Fruit fly (Drosophila melanogaster) whole organism, prepupa: ENCODE results near the gene path.

Experiments
- Blimp-1 ChIP-seq: fragments of 200-800 bp; sonication (Bioruptor generic); optimal IDR thresholded peaks from 3 replicates; lab custom pipeline; 2017; ENCODE audit warnings: missing biosample characterization, missing genetic modification characterization, mild to moderate bottlenecking, moderate library complexity, missing genetic modification reagents
- CG10669 ChIP-seq: fragments of 200-800 bp; sonication (Bioruptor generic); optimal IDR thresholded peaks from 3 replicates; lab custom pipeline; 2018; ENCODE audit warnings: missing biosample characterization, mild to moderate bottlenecking, missing genetic modification characterization, moderate library complexity
- CG11294 ChIP-seq: fragments of 200-800 bp; sonication (Bioruptor generic); IDR thresholded peaks from 2 replicates; pipeline ENCODE4 v1.3.6; 2022; ENCODE audit warnings: missing biosample characterization, missing genetic modification characterization
- CG11902 ChIP-seq: fragments of 200-800 bp; sonication (Bioruptor generic); optimal IDR thresholded peaks from 3 replicates; lab custom pipeline; 2016; ENCODE audit warnings: missing biosample characterization, missing genetic modification characterization
- CG15336 ChIP-seq: fragments of 200-800 bp; sonication (Bioruptor generic); IDR thresholded peaks from 2 replicates; pipeline ENCODE4 v1.3.6; 2022; ENCODE audit warnings: missing biosample characterization, missing genetic modification characterization
- CG1621 ChIP-seq: fragments of 200-800 bp; sonication (Bioruptor generic); optimal IDR thresholded peaks from 3 replicates; lab custom pipeline; 2018; ENCODE audit warnings: missing biosample characterization, mild to moderate bottlenecking, missing genetic modification characterization
- CG16779 ChIP-seq: fragments of 200-800 bp; sonication (Bioruptor generic); optimal IDR thresholded peaks from 3 replicates; lab custom pipeline; 2017; ENCODE audit warnings: missing biosample characterization, mild to moderate bottlenecking, missing genetic modification characterization
- CG3032 ChIP-seq: fragments of 200-800 bp; optimal IDR thresholded peaks from 2 replicates; lab custom pipeline; 2019; ENCODE audit warnings: missing biosample characterization, mild to moderate bottlenecking, missing genetic modification characterization, moderate library complexity
- CG31627 ChIP-seq: fragments of 200-800 bp; sonication (Bioruptor generic); optimal IDR thresholded peaks from 3 replicates; lab custom pipeline; 2016; ENCODE audit warnings: missing biosample characterization, missing genetic modification characterization
- CG32006 ChIP-seq: fragments of 200-800 bp; sonication (Bioruptor generic); optimal IDR thresholded peaks from 3 replicates; lab custom pipeline; 2017; ENCODE audit warnings: missing biosample characterization, mild to moderate bottlenecking, missing genetic modification characterization
- CG34406 ChIP-seq: fragments of 200-800 bp; sonication (Bioruptor generic); optimal IDR thresholded peaks from 3 replicates; lab custom pipeline; 2016; ENCODE audit warnings: missing biosample characterization, missing genetic modification characterization
- CG3919 ChIP-seq: fragments of 200-800 bp; sonication (Bioruptor generic); optimal IDR thresholded peaks from 3 replicates; lab custom pipeline; 2016; ENCODE audit warnings: missing biosample characterization, missing genetic modification characterization
- CG6163 ChIP-seq: fragments of 200-800 bp; sonication (Bioruptor generic); IDR thresholded peaks from 3 replicates; pipeline ENCODE4 v1.3.6; 2022; ENCODE audit warnings: missing biosample characterization, missing genetic modification characterization
- CG6276 ChIP-seq: fragments of 200-800 bp; sonication (Bioruptor generic); optimal IDR thresholded peaks from 2 replicates; lab custom pipeline; 2017; ENCODE audit warnings: missing biosample characterization, mild to moderate bottlenecking, missing genetic modification characterization
- CG6792 ChIP-seq: fragments of 200-800 bp; sonication (Bioruptor generic); optimal IDR thresholded peaks from 3 replicates; lab custom pipeline; 2016; ENCODE audit warnings: missing biosample characterization, missing genetic modification characterization
- CG6808 ChIP-seq: fragments of 200-800 bp; sonication (Bioruptor generic); optimal IDR thresholded peaks from 3 replicates; lab custom pipeline; 2017; ENCODE audit warnings: missing biosample characterization, missing genetic modification characterization, mild to moderate bottlenecking, moderate library complexity, missing genetic modification reagents
- CG6854 ChIP-seq: fragments of 200-800 bp; sonication (Bioruptor generic); optimal IDR thresholded peaks from 2 replicates; lab custom pipeline; 2017; ENCODE audit warnings: missing biosample characterization, mild to moderate bottlenecking, missing genetic modification characterization
- CG7368 ChIP-seq: fragments of 200-800 bp; sonication (Bioruptor generic); optimal IDR thresholded peaks from 3 replicates; lab custom pipeline; 2016; ENCODE audit warnings: missing biosample characterization, missing genetic modification characterization
- CG8319 ChIP-seq: fragments of 200-800 bp; sonication (Bioruptor generic); optimal IDR thresholded peaks from 3 replicates; lab custom pipeline; 2016; ENCODE audit warnings: missing biosample characterization, missing genetic modification characterization
- CG8632 ChIP-seq: fragments of 200-800 bp; sonication (Bioruptor generic); optimal IDR thresholded peaks from 3 replicates; lab custom pipeline; 2016; ENCODE audit warnings: missing biosample characterization, missing genetic modification characterization
- CG9139 ChIP-seq: fragments of 200-800 bp; sonication (Bioruptor generic); optimal IDR thresholded peaks from 3 replicates; lab custom pipeline; 2017; ENCODE audit warnings: missing biosample characterization, mild to moderate bottlenecking, missing genetic modification characterization
- Eip75B ChIP-seq: fragments of 200-800 bp; sonication (Bioruptor generic); optimal IDR thresholded peaks from 3 replicates; lab custom pipeline; 2016; ENCODE audit warnings: missing biosample characterization, missing genetic modification characterization
- Eip78C ChIP-seq: fragments of 200-800 bp; sonication (Bioruptor generic); peaks from one replicate; lab custom pipeline; 2016; ENCODE audit warnings: missing biosample characterization, missing genetic modification characterization
- Eip93F ChIP-seq: fragments of 200-800 bp; sonication (Bioruptor generic); optimal IDR thresholded peaks from 2 replicates; lab custom pipeline; 2016; ENCODE audit warnings: missing biosample characterization, mild to moderate bottlenecking, missing genetic modification characterization
- Ets21C ChIP-seq: fragments of 200-800 bp; sonication (Bioruptor generic); optimal IDR thresholded peaks from 3 replicates; lab custom pipeline; 2016; ENCODE audit warnings: missing biosample characterization, missing genetic modification characterization
- Ets96B ChIP-seq: fragments of 200-800 bp; optimal IDR thresholded peaks from 2 replicates; lab custom pipeline; 2019; ENCODE audit warnings: missing biosample characterization, mild to moderate bottlenecking, missing genetic modification characterization, moderate library complexity
- Gug ChIP-seq: fragments of 200-800 bp; sonication (Bioruptor generic); IDR thresholded peaks from 2 replicates; pipeline ENCODE4 v1.3.6; 2022; ENCODE audit warnings: missing biosample characterization, missing genetic modification characterization
- Hr39 ChIP-seq: fragments of 200-800 bp; sonication (Bioruptor generic); optimal IDR thresholded peaks from 2 replicates; lab custom pipeline; 2016; ENCODE audit warnings: missing biosample characterization, missing genetic modification characterization
- Hr4 ChIP-seq: fragments of 200-800 bp; sonication (Bioruptor generic); optimal IDR thresholded peaks from 3 replicates; lab custom pipeline; 2016; ENCODE audit warnings: missing biosample characterization, missing genetic modification characterization
- Lpt ChIP-seq: fragments of 200-800 bp; sonication (Bioruptor generic); optimal IDR thresholded peaks from 3 replicates; lab custom pipeline; 2016; ENCODE audit warnings: missing biosample characterization, missing genetic modification characterization
- Met ChIP-seq: fragments of 200-800 bp; sonication (Bioruptor generic); optimal IDR thresholded peaks from 3 replicates; lab custom pipeline; 2016; ENCODE audit warnings: missing biosample characterization, missing genetic modification characterization
- OdsH ChIP-seq: fragments of 200-800 bp; sonication (Bioruptor generic); optimal IDR thresholded peaks from 3 replicates; lab custom pipeline; 2016; ENCODE audit warnings: missing biosample characterization, missing genetic modification characterization
- Smox ChIP-seq: fragments of 200-800 bp; sonication (Bioruptor generic); optimal IDR thresholded peaks from 3 replicates; lab custom pipeline; 2016; ENCODE audit warnings: missing biosample characterization, missing genetic modification characterization
- Sox102F ChIP-seq: fragments of 200-800 bp; sonication (Bioruptor generic); optimal IDR thresholded peaks from 2 replicates; lab custom pipeline; 2016; ENCODE audit warnings: missing biosample characterization, mild to moderate bottlenecking, missing genetic modification characterization
- Sox15 ChIP-seq: fragments of 200-800 bp; sonication (Bioruptor generic); optimal IDR thresholded peaks from 3 replicates; lab custom pipeline; 2016; ENCODE audit warnings: missing biosample characterization, missing genetic modification characterization
- achi ChIP-seq: fragments of 200-800 bp; sonication (Bioruptor generic); optimal IDR thresholded peaks from 3 replicates; lab custom pipeline; 2016; ENCODE audit warnings: missing biosample characterization, missing genetic modification characterization
- acj6 ChIP-seq: fragments of 200-800 bp; sonication (Bioruptor generic); optimal IDR thresholded peaks from 3 replicates; lab custom pipeline; 2016; ENCODE audit warnings: missing biosample characterization, missing genetic modification characterization
- dac ChIP-seq: fragments of 200-800 bp; sonication (Bioruptor generic); optimal IDR thresholded peaks from 2 replicates; lab custom pipeline; 2017; ENCODE audit warnings: missing biosample characterization, mild to moderate bottlenecking, missing genetic modification characterization
- dsx ChIP-seq: fragments of 200-800 bp; optimal IDR thresholded peaks from 3 replicates; lab custom pipeline; 2019; ENCODE audit warnings: missing biosample characterization, mild to moderate bottlenecking, missing genetic modification characterization, moderate library complexity; ENCODE audit not compliant: poor library complexity, severe bottlenecking
- eg ChIP-seq: fragments of 200-800 bp; sonication (Bioruptor generic); IDR thresholded peaks from 3 replicates; pipeline ENCODE4 v1.3.6; 2022; ENCODE audit warnings: missing biosample characterization, missing genetic modification characterization
- esn ChIP-seq: fragments of 200-800 bp; sonication (Bioruptor generic); optimal IDR thresholded peaks from 2 replicates; lab custom pipeline; 2016; ENCODE audit warnings: missing biosample characterization, mild to moderate bottlenecking, missing genetic modification characterization, moderate library complexity
- fd59A ChIP-seq: fragments of 200-800 bp; sonication (Bioruptor generic); optimal IDR thresholded peaks from 2 replicates; lab custom pipeline; 2017; ENCODE audit warnings: missing biosample characterization, mild to moderate bottlenecking, missing genetic modification characterization, missing genetic modification reagents
- fd85E ChIP-seq: fragments of 200-800 bp; sonication (Bioruptor generic); optimal IDR thresholded peaks from 3 replicates; lab custom pipeline; 2016; ENCODE audit warnings: missing biosample characterization, missing genetic modification characterization
- fkh ChIP-seq: fragments of 200-800 bp; sonication (Bioruptor generic); optimal IDR thresholded peaks from 3 replicates; lab custom pipeline; 2017; ENCODE audit warnings: missing biosample characterization, mild to moderate bottlenecking, missing genetic modification characterization, moderate library complexity
- lz ChIP-seq: fragments of 200-800 bp; sonication (Bioruptor generic); optimal IDR thresholded peaks from 3 replicates; lab custom pipeline; 2016; ENCODE audit warnings: missing biosample characterization, missing genetic modification characterization
- net ChIP-seq: fragments of 200-800 bp; sonication (Bioruptor generic); optimal IDR thresholded peaks from 3 replicates; lab custom pipeline; 2016; ENCODE audit warnings: missing biosample characterization, missing genetic modification characterization
- pdm3 ChIP-seq: fragments of 200-800 bp; sonication (Bioruptor generic); optimal IDR thresholded peaks from 3 replicates; lab custom pipeline; 2016; ENCODE audit warnings: missing biosample characterization, missing genetic modification characterization
- salr ChIP-seq, 2 experiments: fragments of 200-800 bp; sonication (Bioruptor generic); optimal IDR thresholded peaks; 3 replicates each; lab custom pipeline; 2016 to 2018; ENCODE audit warnings: missing biosample characterization in 2 of 2, missing genetic modification characterization in 2 of 2, mild to moderate bottlenecking in 1 of 2
- spab ChIP-seq: fragments of 200-800 bp; sonication (Bioruptor generic); optimal IDR thresholded peaks from 2 replicates; lab custom pipeline; 2017; ENCODE audit warnings: missing biosample characterization, mild to moderate bottlenecking, missing genetic modification characterization, missing genetic modification reagents
- ss ChIP-seq, 2 experiments: fragments of 200-800 bp; sonication (Bioruptor generic); optimal IDR thresholded peaks; 2 replicates in 1 of 2; 3 replicates in 1 of 2; lab custom pipeline; 2017 to 2018; ENCODE audit warnings: mild to moderate bottlenecking in 2 of 2, missing biosample characterization in 2 of 2, missing genetic modification characterization in 2 of 2, moderate library complexity in 1 of 2
- topi ChIP-seq: fragments of 200-800 bp; sonication (Bioruptor generic); optimal IDR thresholded peaks from 3 replicates; lab custom pipeline; 2016; ENCODE audit warnings: missing biosample characterization, missing genetic modification characterization

Gene path

DNA sequence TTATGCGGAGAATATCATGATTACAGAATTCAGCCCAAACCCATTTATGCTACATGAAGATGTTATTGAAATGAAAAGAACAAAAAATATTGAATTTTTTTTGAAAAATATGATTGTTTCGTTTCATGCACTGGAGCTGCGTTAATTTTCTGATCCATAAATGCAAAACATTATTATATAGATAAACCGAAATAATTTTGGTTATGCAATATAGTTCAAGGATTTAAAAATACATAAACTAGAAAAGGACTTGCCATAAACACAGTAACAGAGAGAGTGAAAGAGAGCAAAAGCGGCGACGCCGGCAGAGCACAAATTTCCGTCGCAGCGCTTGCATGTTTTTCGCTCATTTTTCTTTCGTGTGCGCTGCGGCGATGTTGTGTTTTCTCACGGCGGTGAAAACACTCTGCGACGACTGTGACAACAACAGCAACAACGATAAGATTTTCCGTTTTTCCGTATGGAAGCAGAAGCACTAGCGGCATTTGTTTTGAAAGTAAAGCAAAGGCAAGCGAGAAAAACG is 42.8 kb downstream of the path start:
- TF ChIP-seq CG8632 (peak; percentile 83), pdm3 (GFP tag; lab: Kevin White, UChicago) (peak; percentile 91), esn (GFP tag; lab: Kevin White, UChicago) (peak; percentile 93), CG16779 (tag; lab: Kevin White, UChicago) (peak; percentile 90), eg (GFP tag; lab: Robert Waterston, UW) (peak; percentile 90), fd85E (GFP tag; lab: Kevin White, UChicago) (peak; percentile 83), CG9139 (GFP tag; lab: Kevin White, UChicago) (peak; percentile 71), Sox15 (GFP tag; lab: Kevin White, UChicago) (peak; percentile 56), CG3032 (peak; percentile 91), CG32006 (GFP tag; lab: Kevin White, UChicago) (peak; percentile 96), Met (peak; percentile 90), CG6163 (GFP tag; lab: Robert Waterston, UW) (peak; percentile 87), acj6 (GFP tag; lab: Kevin White, UChicago) (peak; percentile 87), ss (GFP tag; optimal IDR thresholded peaks at IDR 0.05; lab: Kevin White, UChicago) (peak; percentile 66 to 84), Gug (GFP tag; lab: Robert Waterston, UW) (peak; percentile 87), achi (GFP tag; lab: Kevin White, UChicago) (peak; percentile 90), Hr4 (GFP tag; lab: Kevin White, UChicago) (peak; percentile 96), CG3919 (GFP tag; lab: Kevin White, UChicago) (peak; percentile 89), CG7368 (GFP tag; lab: Kevin White, UChicago) (peak; percentile 80), Eip93F (GFP tag; lab: Kevin White, UChicago) (peak; percentile 76), OdsH (peak; percentile 91), lz (GFP tag; lab: Kevin White, UChicago) (peak; percentile 90), Ets96B (tag; lab: Kevin White, UChicago) (peak; percentile 92), CG6792 (GFP tag; lab: Kevin White, UChicago) (peak; percentile 86), Sox102F (GFP tag; lab: Kevin White, UChicago) (peak; percentile 89), spab (peak; percentile 85), Eip75B (peak; percentile 91), CG10669 (GFP tag; lab: Kevin White, UChicago) (peak; percentile 90), net (GFP tag; lab: Kevin White, UChicago) (peak; percentile 91), CG15336 (GFP tag; lab: Robert Waterston, UW) (peak; percentile 95), fkh (GFP tag; lab: Kevin White, UChicago) (peak; percentile 29), CG6854 (GFP tag; lab: Kevin White, UChicago) (peak; percentile 85), topi (peak; percentile 89), Hr39 (peak; percentile 64), Lpt (peak; percentile 92), Smox (GFP tag; lab: Kevin White, UChicago) (peak; percentile 89), CG6276 (GFP tag; lab: Kevin White, UChicago) (peak; percentile 97), Ets21C (peak; percentile 76), CG34406 (GFP tag; lab: Kevin White, UChicago) (peak; percentile 87), fd59A (GFP tag; lab: Kevin White, UChicago) (peak; percentile 81), CG11902 (GFP tag; lab: Kevin White, UChicago) (peak; percentile 59), Eip78C (GFP tag; lab: Kevin White, UChicago) (peak; percentile 99), CG31627 (GFP tag; lab: Kevin White, UChicago) (peak; percentile 77), CG8319 (peak; percentile 52), dac (GFP tag; lab: Kevin White, UChicago) (peak; percentile 89), CG1621 (tag; lab: Kevin White, UChicago) (peak; percentile 73), CG6808 (GFP tag; lab: Kevin White, UChicago) (peak; percentile 83), Blimp-1 (peak; percentile 80), dsx (peak; percentile 85), CG11294 (peak; percentile 78), salr (GFP tag; optimal IDR thresholded peaks at IDR 0.05; lab: Kevin White, UChicago) (peak; percentile 70 to 93)
